Worm (Caenorhabditis elegans) whole organism, L2 larva: ENCODE measurements around the gene nhr-42.

Experiments used
- F13H6.1 ChIP-seq: sonication (generic microtip); optimal IDR thresholded peaks from 2 replicates; lab custom pipeline; 2016; ENCODE audit warnings: missing genetic modification characterization, missing compliant biosample characterization
- alr-1 ChIP-seq: fragments of 150-350 bp; optimal IDR thresholded peaks from 2 replicates; lab custom pipeline; 2014; ENCODE audit warnings: missing biosample characterization, missing genetic modification characterization
- aly-2 ChIP-seq: fragments of 150-350 bp; optimal IDR thresholded peaks from 2 replicates; lab custom pipeline; 2014; ENCODE audit warnings: missing biosample characterization, missing genetic modification characterization
- ama-1 ChIP-seq: fragments of 150-350 bp; optimal IDR thresholded peaks from 2 replicates; lab custom pipeline; 2018; ENCODE audit warnings: inconsistent platforms
- ceh-82 ChIP-seq: fragments of 150-350 bp; optimal IDR thresholded peaks from 2 replicates; lab custom pipeline; 2014; ENCODE audit warnings: missing biosample characterization, missing genetic modification characterization
- crh-2 ChIP-seq: sonication (generic microtip); optimal IDR thresholded peaks from 2 replicates; lab custom pipeline; 2017; ENCODE audit warnings: missing biosample characterization, missing genetic modification characterization
- dmd-4 ChIP-seq: sonication (generic microtip); optimal IDR thresholded peaks from 2 replicates; lab custom pipeline; 2017; ENCODE audit warnings: missing biosample characterization, missing genetic modification characterization
- egl-27 ChIP-seq: sonication (generic microtip); optimal IDR thresholded peaks from 3 replicates; lab custom pipeline; 2017; ENCODE audit warnings: missing biosample characterization, missing genetic modification reagents, missing genetic modification characterization
- elt-1 ChIP-seq: fragments of 150-350 bp; optimal IDR thresholded peaks from 2 replicates; lab custom pipeline; 2014; ENCODE audit warnings: missing biosample characterization, missing genetic modification characterization
- elt-3 ChIP-seq: sonication (generic microtip); optimal IDR thresholded peaks from 2 replicates; lab custom pipeline; 2017; ENCODE audit warnings: missing biosample characterization, missing genetic modification characterization
- fos-1 ChIP-seq: fragments of 150-350 bp; optimal IDR thresholded peaks from 2 replicates; lab custom pipeline; 2014; ENCODE audit warnings: missing biosample characterization, missing genetic modification characterization
- lin-11 ChIP-seq: fragments of 150-350 bp; sonication (generic microtip); optimal IDR thresholded peaks from 2 replicates; lab custom pipeline; 2014; ENCODE audit warnings: missing biosample characterization, missing genetic modification characterization, inconsistent platforms, mixed read lengths
- lin-13 ChIP-seq: fragments of 150-350 bp; optimal IDR thresholded peaks from 2 replicates; lab custom pipeline; 2014; ENCODE audit warnings: missing biosample characterization, missing genetic modification reagents, missing genetic modification characterization
- lsy-2 ChIP-seq, 2 experiments: fragments of 150-350 bp in 1 of 2; sonication (generic microtip) in 1 of 2; optimal IDR thresholded peaks; 2 replicates each; lab custom pipeline; 2014 to 2017; ENCODE audit warnings: missing biosample characterization in 2 of 2, missing genetic modification characterization in 2 of 2
- mbf-1 ChIP-seq: sonication (generic microtip); optimal IDR thresholded peaks from 2 replicates; lab custom pipeline; 2017; ENCODE audit warnings: missing biosample characterization, missing genetic modification characterization
- mdl-1 ChIP-seq, 2 experiments: fragments of 150-350 bp in 1 of 2; sonication (generic microtip) in 1 of 2; optimal IDR thresholded peaks; 2 replicates each; lab custom pipeline; 2017; ENCODE audit warnings: missing biosample characterization in 2 of 2, missing genetic modification characterization in 2 of 2
- nhr-12 ChIP-seq: fragments of 150-350 bp; optimal IDR thresholded peaks from 2 replicates; lab custom pipeline; 2014; ENCODE audit warnings: missing biosample characterization, missing genetic modification characterization
- nhr-129 ChIP-seq: fragments of 150-350 bp; optimal IDR thresholded peaks from 2 replicates; lab custom pipeline; 2014; ENCODE audit warnings: missing biosample characterization, missing genetic modification characterization
- nhr-21 ChIP-seq: fragments of 150-350 bp; optimal IDR thresholded peaks from 2 replicates; lab custom pipeline; 2014; ENCODE audit warnings: missing biosample characterization, missing genetic modification characterization
- nhr-23 ChIP-seq: fragments of 150-350 bp; optimal IDR thresholded peaks from 2 replicates; lab custom pipeline; 2014; ENCODE audit warnings: missing biosample characterization, missing genetic modification reagents, missing genetic modification characterization
- nhr-237 ChIP-seq: fragments of 150-350 bp; optimal IDR thresholded peaks from 2 replicates; lab custom pipeline; 2014; ENCODE audit warnings: missing biosample characterization, missing genetic modification characterization
- nhr-6 ChIP-seq: fragments of 150-350 bp; optimal IDR thresholded peaks from 2 replicates; lab custom pipeline; 2014; ENCODE audit warnings: missing biosample characterization, missing genetic modification characterization
- nhr-77 ChIP-seq: fragments of 150-350 bp; optimal IDR thresholded peaks from 2 replicates; lab custom pipeline; 2014; ENCODE audit warnings: missing biosample characterization, missing genetic modification characterization
- sem-4 ChIP-seq: fragments of 150-350 bp; optimal IDR thresholded peaks from 2 replicates; lab custom pipeline; 2014; ENCODE audit warnings: missing biosample characterization, missing genetic modification reagents, missing genetic modification characterization
- sma-3 ChIP-seq: sonication (generic microtip); optimal IDR thresholded peaks from 2 replicates; lab custom pipeline; 2016; ENCODE audit warnings: missing genetic modification reagents, missing genetic modification characterization, missing compliant biosample characterization
- sma-9 ChIP-seq, 2 experiments: fragments of 150-350 bp in 1 of 2; sonication (generic microtip) in 1 of 2; optimal IDR thresholded peaks; 2 replicates each; lab custom pipeline; 2014 to 2016; ENCODE audit warnings: missing genetic modification characterization in 2 of 2, mild to moderate bottlenecking in 1 of 2, missing biosample characterization in 1 of 2, missing compliant biosample characterization in 1 of 2, missing genetic modification reagents in 1 of 2, moderate library complexity in 1 of 2
- snpc-4 ChIP-seq: fragments of 150-350 bp; optimal IDR thresholded peaks from 2 replicates; lab custom pipeline; 2014; ENCODE audit warnings: missing biosample characterization, missing genetic modification characterization
- unc-39 ChIP-seq: fragments of 150-350 bp; optimal IDR thresholded peaks from 2 replicates; lab custom pipeline; 2014; ENCODE audit warnings: missing biosample characterization, missing genetic modification characterization
- unc-55 ChIP-seq: fragments of 150-350 bp; sonication (generic microtip); optimal IDR thresholded peaks from 3 replicates; lab custom pipeline; 2014; ENCODE audit warnings: missing biosample characterization, missing genetic modification reagents, missing genetic modification characterization
- zag-1 ChIP-seq: fragments of 150-350 bp; optimal IDR thresholded peaks from 2 replicates; lab custom pipeline; 2014; ENCODE audit warnings: missing biosample characterization, missing genetic modification characterization
- ztf-11 ChIP-seq: sonication (generic microtip); optimal IDR thresholded peaks from 2 replicates; lab custom pipeline; 2017; ENCODE audit warnings: missing biosample characterization, missing genetic modification characterization
- ztf-4 ChIP-seq: fragments of 150-350 bp; optimal IDR thresholded peaks from 2 replicates; lab custom pipeline; 2014; ENCODE audit warnings: missing biosample characterization, missing genetic modification characterization

nhr-42 gene

DNA sequence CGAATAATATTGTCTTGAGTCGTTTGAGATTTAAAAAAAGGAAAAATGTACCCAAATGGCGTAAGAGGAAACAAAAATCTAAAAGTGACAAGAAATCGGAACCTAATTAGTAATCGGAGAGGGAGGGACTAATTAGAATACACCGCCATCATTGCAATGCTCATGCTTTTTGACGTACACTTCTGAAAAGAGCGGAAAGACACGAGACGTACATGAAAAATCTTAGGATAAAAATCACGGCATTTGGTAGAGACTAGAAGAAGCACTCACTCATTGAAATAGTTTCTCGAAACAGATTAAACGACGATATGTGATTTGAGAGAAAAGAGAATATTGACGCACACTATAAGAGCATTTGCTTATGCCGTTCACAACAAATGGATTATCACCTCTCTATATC is 24.4 kb downstream of the nhr-42 start:
- TF ChIP-seq ztf-4 (no peak), nhr-12 (tag; lab: Kevin White, UChicago) (no peak), dmd-4 (tag; lab: Kevin White, UChicago) (no peak), nhr-129 (tag; lab: Kevin White, UChicago) (no peak)

DNA sequence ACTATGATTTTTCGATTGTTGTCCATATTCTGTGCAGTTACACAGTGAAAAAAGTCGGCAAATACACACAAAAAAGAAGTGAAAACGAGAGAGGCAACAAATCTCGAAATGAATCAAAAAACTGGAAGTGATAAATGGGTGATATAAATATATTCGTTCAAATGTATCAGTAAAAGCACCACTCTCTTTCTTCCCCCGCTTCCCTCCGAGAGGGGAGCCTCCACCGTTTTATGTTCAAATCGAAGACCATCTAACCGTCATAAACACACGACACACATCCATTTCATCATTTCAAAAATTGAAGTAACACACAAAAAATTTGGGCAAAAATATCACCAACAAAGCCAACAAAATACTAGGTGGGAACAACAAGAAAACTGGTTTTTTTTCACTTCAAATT is 28.4 kb downstream of the nhr-42 start, which contains the start of gene F20A1.6:
TSS of gene F20A1.6 (minus strand) at position 101 of the 400 bp plus-strand sequence.
- no peak for TF ChIP-seq nhr-237 (tag; lab: Kevin White, UChicago)
- TF ChIP-seq lin-11 (tag; lab: Kevin White, UChicago) = no peak
- no peak for TF ChIP-seq ama-1 (lab: Kevin White, UChicago)
- no peak for TF ChIP-seq F13H6.1 (tag; lab: Kevin White, UChicago)
- no peak for TF ChIP-seq ztf-11

DNA sequence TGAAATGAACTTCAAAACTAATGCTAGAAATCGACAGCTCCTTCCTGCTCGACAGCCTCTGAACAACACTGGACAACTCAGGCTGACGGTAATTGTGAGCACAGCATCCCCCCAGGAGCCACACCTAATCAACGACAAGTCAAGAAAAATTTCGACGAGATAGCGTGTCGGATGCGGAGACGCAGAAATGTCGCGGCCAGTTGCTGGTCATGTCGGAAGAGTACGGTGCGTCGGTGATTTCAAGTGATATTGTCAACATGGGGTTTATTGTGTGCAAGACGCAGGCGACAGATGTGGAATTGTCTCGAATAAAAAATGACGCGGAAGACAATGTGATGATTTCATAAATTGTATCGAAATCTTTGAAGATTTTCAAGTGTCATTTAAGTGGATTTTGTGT is 37.9 kb downstream of the nhr-42 start, which contains the start of gene twk-11:
TSS of gene twk-11 (minus strand) at position 101 of the 400 bp plus-strand sequence.
- TF ChIP-seq aly-2 (tag; lab: Kevin White, UChicago) = no peak
- TF ChIP-seq mdl-1 (tag; optimal IDR thresholded peaks at IDR 0.05; lab: Kevin White, UChicago) = no peak
- no peak for TF ChIP-seq sem-4
- TF ChIP-seq lin-13 (GFP tag; lab: Kevin White, UChicago) = no peak
- TF ChIP-seq fos-1 = no peak
- no peak for TF ChIP-seq sma-3 (GFP tag; lab: Kevin White, UChicago)
- TF ChIP-seq unc-39 (tag; lab: Kevin White, UChicago) = no peak
- no peak for TF ChIP-seq unc-55 (GFP tag; lab: Kevin White, UChicago)
- no peak for TF ChIP-seq lsy-2 (tag; optimal IDR thresholded peaks at IDR 0.05; lab: Kevin White, UChicago)

DNA sequence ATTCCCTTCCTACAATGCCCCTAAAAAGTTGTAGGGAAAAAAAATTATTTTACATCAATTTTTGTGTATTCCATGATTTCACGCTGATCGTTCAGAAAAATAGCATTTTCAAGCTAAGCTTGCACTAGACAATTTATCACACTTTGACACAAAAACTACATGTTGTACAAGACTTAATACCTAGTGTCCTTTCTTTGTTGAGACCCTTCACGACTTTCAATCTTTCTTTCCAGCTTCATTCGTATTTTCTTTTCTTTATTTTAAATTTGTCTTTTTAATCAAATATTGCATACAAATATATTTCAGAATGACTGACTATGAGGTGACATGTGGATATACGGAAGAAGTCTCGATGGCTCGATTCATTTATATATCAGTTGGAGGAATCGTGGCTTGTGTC is 47.4 kb downstream of the nhr-42 start, which contains the start of gene F20A1.2:
TSS of gene F20A1.2 (plus strand) at position 301 of the 400 bp plus-strand sequence.
- no peak for TF ChIP-seq zag-1 (tag; lab: Kevin White, UChicago)

DNA sequence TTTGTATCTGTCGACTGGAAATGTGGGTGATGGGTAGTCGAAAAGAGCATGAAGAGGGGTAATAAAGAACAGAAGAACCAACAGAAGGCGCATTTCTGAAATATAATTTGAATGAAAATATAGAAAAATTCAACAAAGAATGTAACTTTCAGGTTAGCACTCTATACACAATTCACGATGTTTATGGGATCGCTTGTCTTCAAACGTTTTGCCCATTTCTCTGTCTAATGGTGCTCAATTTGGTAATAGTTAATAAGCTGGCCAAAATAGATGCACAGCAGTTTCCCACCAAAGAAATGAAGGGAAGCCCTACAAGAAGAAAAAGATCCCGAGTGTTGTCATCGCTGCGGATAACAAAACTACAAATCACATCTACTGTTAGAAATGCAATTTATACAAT is 48.9 kb downstream of the nhr-42 start, which contains the start of gene F20A1.8:
TSS of gene F20A1.8 (minus strand) at position 101 of the 400 bp plus-strand sequence.
- TF ChIP-seq sma-9 (GFP tag; optimal IDR thresholded peaks at IDR 0.05; lab: Kevin White, UChicago) (no peak), sma-9 (tag; optimal IDR thresholded peaks at IDR 0.05; lab: Kevin White, UChicago) (no peak), snpc-4 (no peak), ztf-11 (no peak), fos-1 (no peak), aly-2 (tag; lab: Kevin White, UChicago) (no peak), elt-3 (no peak), nhr-237 (tag; lab: Kevin White, UChicago) (no peak), ama-1 (lab: Kevin White, UChicago) (no peak), nhr-23 (tag; lab: Kevin White, UChicago) (no peak), lin-13 (GFP tag; lab: Kevin White, UChicago) (no peak), lsy-2 (tag; optimal IDR thresholded peaks at IDR 0.05; lab: Kevin White, UChicago) (no peak), nhr-6 (tag; lab: Kevin White, UChicago) (no peak), alr-1 (tag; lab: Kevin White, UChicago) (no peak), mbf-1 (tag; lab: Kevin White, UChicago) (no peak), lin-11 (tag; lab: Kevin White, UChicago) (no peak), nhr-77 (tag; lab: Kevin White, UChicago) (no peak), elt-1 (tag; lab: Kevin White, UChicago) (no peak), unc-55 (GFP tag; lab: Kevin White, UChicago) (no peak), nhr-21 (tag; lab: Kevin White, UChicago) (no peak)

DNA sequence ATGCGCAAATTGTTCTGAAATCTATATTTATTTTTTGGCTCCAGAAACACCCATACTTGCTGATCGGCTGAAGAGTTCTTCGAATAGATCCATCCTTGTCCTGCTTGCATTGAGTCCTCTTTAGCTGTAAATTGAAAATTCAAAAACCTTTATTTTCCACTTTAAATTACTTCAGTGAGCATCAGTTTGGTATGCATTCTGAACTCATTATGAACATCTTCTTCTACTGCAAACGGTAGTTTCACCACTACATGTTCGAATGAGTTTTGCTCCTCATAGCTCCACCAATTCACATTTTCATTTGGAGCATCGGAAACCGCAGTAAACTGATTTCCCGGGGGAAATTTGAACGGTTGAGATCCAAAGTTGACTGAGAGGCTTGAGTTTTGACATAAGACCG is 51.5 kb downstream of the nhr-42 start:
- TF ChIP-seq alr-1 (tag; lab: Kevin White, UChicago) = no peak
- TF ChIP-seq nhr-12 (tag; lab: Kevin White, UChicago) = no peak
- no peak for TF ChIP-seq lsy-2 (tag; optimal IDR thresholded peaks at IDR 0.05; lab: Kevin White, UChicago)
- no peak for TF ChIP-seq egl-27
- TF ChIP-seq mdl-1 (tag; optimal IDR thresholded peaks at IDR 0.05; lab: Kevin White, UChicago) = no peak
- TF ChIP-seq sma-3 (GFP tag; lab: Kevin White, UChicago) = no peak
- no peak for TF ChIP-seq nhr-77 (tag; lab: Kevin White, UChicago)
- no peak for TF ChIP-seq sma-9 (GFP tag; optimal IDR thresholded peaks at IDR 0.05; lab: Kevin White, UChicago)
- TF ChIP-seq sma-9 (tag; optimal IDR thresholded peaks at IDR 0.05; lab: Kevin White, UChicago) = no peak
- TF ChIP-seq ceh-82 (tag; lab: Kevin White, UChicago) = no peak
- TF ChIP-seq dmd-4 (tag; lab: Kevin White, UChicago) = no peak
- TF ChIP-seq crh-2 (tag; lab: Kevin White, UChicago) = no peak
- no peak for TF ChIP-seq fos-1
- no peak for TF ChIP-seq nhr-21 (tag; lab: Kevin White, UChicago)
- TF ChIP-seq nhr-237 (tag; lab: Kevin White, UChicago) = no peak
- TF ChIP-seq lin-11 (tag; lab: Kevin White, UChicago) = no peak
- TF ChIP-seq unc-55 (GFP tag; lab: Kevin White, UChicago) = no peak
